Worm (Caenorhabditis elegans) whole organism, young adult: ENCODE measurements around the gene chca-1.

Experiments
- C06A6.2 ChIP-seq: fragments of 200-800 bp; sonication (Bioruptor generic); conservative IDR thresholded peaks from 2 replicates; pipeline ENCODE4 v1.3.6; 2022; ENCODE audit warnings: missing genetic modification characterization, missing compliant biosample characterization
- D2030.7 ChIP-seq: fragments of 200-800 bp; sonication (Bioruptor generic); IDR thresholded peaks from 2 replicates; pipeline ENCODE4 v1.3.6; 2022; ENCODE audit warnings: missing genetic modification reagents, missing genetic modification characterization, missing compliant biosample characterization
- F10E7.11 ChIP-seq: sonication (generic microtip); optimal IDR thresholded peaks from 2 replicates; lab custom pipeline; 2017; ENCODE audit warnings: mild to moderate bottlenecking, missing genetic modification characterization, moderate library complexity, missing compliant biosample characterization
- F33H1.4 ChIP-seq: fragments of 200-800 bp; sonication (Bioruptor generic); IDR thresholded peaks from 2 replicates; pipeline ENCODE4 v1.3.6; 2022; ENCODE audit warnings: missing genetic modification reagents, missing genetic modification characterization, missing compliant biosample characterization
- F39B2.1 ChIP-seq: fragments of 200-800 bp; sonication (Bioruptor generic); IDR thresholded peaks from 2 replicates; pipeline ENCODE4 v1.3.6; 2022; ENCODE audit warnings: missing genetic modification reagents, missing genetic modification characterization, missing compliant biosample characterization
- F55B11.4 ChIP-seq: sonication (generic microtip); optimal IDR thresholded peaks from 2 replicates; lab custom pipeline; 2016; ENCODE audit warnings: missing compliant biosample characterization, missing genetic modification characterization, borderline replicate concordance; ENCODE audit not compliant: insufficient read depth
- T07F8.4 ChIP-seq: sonication (generic microtip); optimal IDR thresholded peaks from 2 replicates; lab custom pipeline; 2016; ENCODE audit warnings: mild to moderate bottlenecking, missing genetic modification characterization, moderate library complexity, missing compliant biosample characterization
- aptf-2 ChIP-seq: fragments of 200-800 bp; sonication (Bioruptor generic); conservative IDR thresholded peaks from 2 replicates; pipeline ENCODE4 v1.3.6; 2022; ENCODE audit warnings: missing genetic modification reagents, missing genetic modification characterization, missing compliant biosample characterization
- atf-7 ChIP-seq: sonication (generic microtip); optimal IDR thresholded peaks from 2 replicates; lab custom pipeline; 2017; ENCODE audit warnings: mild to moderate bottlenecking, missing genetic modification characterization, missing compliant biosample characterization
- attf-5 ChIP-seq: fragments of 200-800 bp; sonication (Bioruptor generic); optimal IDR thresholded peaks from 2 replicates; lab custom pipeline; 2018; ENCODE audit warnings: mild to moderate bottlenecking, missing genetic modification characterization, missing compliant biosample characterization
- bed-1 ChIP-seq: fragments of 200-800 bp; sonication (Bioruptor generic); IDR thresholded peaks from 2 replicates; pipeline ENCODE4 v1.3.6; 2022; ENCODE audit warnings: missing genetic modification reagents, missing genetic modification characterization, missing compliant biosample characterization
- ccch-3 ChIP-seq: fragments of 200-800 bp; sonication (Bioruptor generic); optimal IDR thresholded peaks from 2 replicates; lab custom pipeline; 2018; ENCODE audit warnings: mild to moderate bottlenecking, missing genetic modification characterization, missing compliant biosample characterization
- cebp-1 ChIP-seq, 2 experiments: fragments of 200-800 bp in 1 of 2; sonication (Bioruptor generic) in 1 of 2; sonication (generic microtip) in 1 of 2; IDR thresholded peaks in 1 of 2; optimal IDR thresholded peaks in 1 of 2; 2 replicates each; pipeline versions ENCODE4 v1.3.6 to Lab custom; 2017 to 2022; ENCODE audit warnings: missing compliant biosample characterization in 2 of 2, missing genetic modification characterization in 2 of 2, mild to moderate bottlenecking in 1 of 2, missing genetic modification reagents in 1 of 2, moderate library complexity in 1 of 2
- ceh-40 ChIP-seq: fragments of 200-800 bp; sonication (Bioruptor generic); IDR thresholded peaks from 2 replicates; pipeline ENCODE4 v1.3.6; 2022; ENCODE audit warnings: missing genetic modification characterization, missing compliant biosample characterization
- ceh-58 ChIP-seq: fragments of 200-800 bp; sonication (Bioruptor generic); IDR thresholded peaks from 2 replicates; pipeline ENCODE4 v1.3.6; 2022; ENCODE audit warnings: missing genetic modification characterization, missing compliant biosample characterization
- chd-7 ChIP-seq: sonication (generic microtip); optimal IDR thresholded peaks from 2 replicates; lab custom pipeline; 2016; ENCODE audit warnings: mild to moderate bottlenecking, missing genetic modification characterization, moderate library complexity, missing compliant biosample characterization
- efl-1 ChIP-seq: fragments of 150-350 bp; optimal IDR thresholded peaks from 2 replicates; lab custom pipeline; 2014; ENCODE audit warnings: missing biosample characterization, missing genetic modification reagents, missing genetic modification characterization
- egl-18 ChIP-seq: fragments of 200-800 bp; sonication (Bioruptor generic); IDR thresholded peaks from 2 replicates; pipeline ENCODE4 v1.3.6; 2022; ENCODE audit warnings: missing genetic modification reagents, missing genetic modification characterization, missing compliant biosample characterization
- fkh-3 ChIP-seq: sonication (generic microtip); optimal IDR thresholded peaks from 2 replicates; lab custom pipeline; 2016; ENCODE audit warnings: mild to moderate bottlenecking, missing genetic modification characterization, missing compliant biosample characterization
- hlh-12 ChIP-seq: sonication (generic microtip); optimal IDR thresholded peaks from 2 replicates; lab custom pipeline; 2016; ENCODE audit warnings: missing genetic modification characterization, missing compliant biosample characterization
- hmg-20 ChIP-seq: fragments of 200-800 bp; sonication (Bioruptor generic); IDR thresholded peaks from 2 replicates; pipeline ENCODE4 v1.3.6; 2022; ENCODE audit warnings: missing genetic modification reagents, missing genetic modification characterization, missing compliant biosample characterization
- lin-26 ChIP-seq: fragments of 200-800 bp; sonication (Bioruptor generic); IDR thresholded peaks from 2 replicates; pipeline ENCODE4 v1.3.6; 2022; ENCODE audit warnings: missing genetic modification reagents, missing genetic modification characterization, missing compliant biosample characterization
- lin-35 ChIP-seq, 3 experiments: fragments of 150-350 bp in 2 of 3; sonication (generic microtip) in 1 of 3; optimal IDR thresholded peaks; 2 replicates each; lab custom pipeline; 2014 to 2018; ENCODE audit warnings: missing biosample characterization in 3 of 3, missing genetic modification characterization in 3 of 3, missing genetic modification reagents in 3 of 3
- lir-1 ChIP-seq: fragments of 200-800 bp; sonication (Bioruptor generic); conservative IDR thresholded peaks from 2 replicates; pipeline ENCODE4 v1.3.6; 2022; ENCODE audit warnings: missing genetic modification reagents, missing genetic modification characterization, missing compliant biosample characterization
- mcd-1 ChIP-seq: fragments of 200-800 bp; sonication (Bioruptor generic); IDR thresholded peaks from 2 replicates; pipeline ENCODE4 v1.3.6; 2022; ENCODE audit warnings: missing genetic modification reagents, missing genetic modification characterization, missing compliant biosample characterization
- mel-28 ChIP-seq: sonication (generic microtip); optimal IDR thresholded peaks from 2 replicates; lab custom pipeline; 2016; ENCODE audit warnings: borderline replicate concordance, mild to moderate bottlenecking, missing genetic modification characterization, missing compliant biosample characterization
- nfya-2 ChIP-seq: fragments of 200-800 bp; sonication (Bioruptor generic); IDR thresholded peaks from 2 replicates; pipeline ENCODE4 v1.3.6; 2022; ENCODE audit warnings: missing genetic modification reagents, missing genetic modification characterization, missing compliant biosample characterization
- nhr-80 ChIP-seq: sonication (generic microtip); optimal IDR thresholded peaks from 2 replicates; lab custom pipeline; 2016; ENCODE audit warnings: missing genetic modification characterization, missing compliant biosample characterization
- rec-8 ChIP-seq, 2 experiments: sonication (generic microtip); optimal IDR thresholded peaks; 2 replicates each; lab custom pipeline; 2016; ENCODE audit warnings: mild to moderate bottlenecking in 2 of 2, missing genetic modification characterization in 2 of 2, missing genetic modification reagents in 2 of 2, missing genotype in 2 of 2, missing biosample characterization in 1 of 2, missing compliant biosample characterization in 1 of 2, moderate library complexity in 1 of 2
- somi-1 ChIP-seq: fragments of 200-800 bp; sonication (Bioruptor generic); optimal IDR thresholded peaks from 2 replicates; lab custom pipeline; 2018; ENCODE audit warnings: mild to moderate bottlenecking, missing genetic modification characterization, missing compliant biosample characterization
- sptf-2 ChIP-seq: fragments of 200-800 bp; sonication (Bioruptor generic); optimal IDR thresholded peaks from 2 replicates; lab custom pipeline; 2018; ENCODE audit warnings: mild to moderate bottlenecking, missing genetic modification characterization, missing compliant biosample characterization
- unc-130 ChIP-seq: sonication (generic microtip); optimal IDR thresholded peaks from 2 replicates; lab custom pipeline; 2016; ENCODE audit warnings: missing genetic modification reagents, missing genetic modification characterization, missing compliant biosample characterization
- zim-3 ChIP-seq: sonication (generic microtip); optimal IDR thresholded peaks from 2 replicates; lab custom pipeline; 2017; ENCODE audit warnings: mild to moderate bottlenecking, missing genetic modification characterization, moderate library complexity, missing compliant biosample characterization

chca-1 gene

DNA sequence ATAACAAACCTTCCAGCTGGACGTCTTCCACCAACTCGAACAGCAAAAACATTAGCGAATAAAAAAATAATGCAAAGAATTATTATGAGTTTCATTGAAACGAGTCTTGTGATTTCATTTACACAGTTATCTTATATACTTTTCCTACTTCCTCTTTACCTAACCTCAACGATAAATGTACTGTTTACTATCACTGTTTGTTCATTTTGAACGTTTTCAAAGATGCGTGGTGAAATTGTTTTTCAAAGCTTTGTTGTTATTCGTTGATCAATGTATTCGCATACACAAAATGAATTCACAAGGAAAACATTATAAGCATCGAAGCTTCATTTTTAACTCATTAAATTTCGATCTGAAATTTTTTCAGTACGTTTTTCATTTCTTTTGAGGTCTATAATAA lies 28.9 kb upstream of the chca-1 start, which contains the start of gene W09C2.7:
Gene W09C2.7, minus strand, starts transcription at position 101 of the 400 bp plus-strand sequence.
- TF ChIP-seq aptf-2 (GFP tag; lab: Robert Waterston, UW), result no peak

DNA sequence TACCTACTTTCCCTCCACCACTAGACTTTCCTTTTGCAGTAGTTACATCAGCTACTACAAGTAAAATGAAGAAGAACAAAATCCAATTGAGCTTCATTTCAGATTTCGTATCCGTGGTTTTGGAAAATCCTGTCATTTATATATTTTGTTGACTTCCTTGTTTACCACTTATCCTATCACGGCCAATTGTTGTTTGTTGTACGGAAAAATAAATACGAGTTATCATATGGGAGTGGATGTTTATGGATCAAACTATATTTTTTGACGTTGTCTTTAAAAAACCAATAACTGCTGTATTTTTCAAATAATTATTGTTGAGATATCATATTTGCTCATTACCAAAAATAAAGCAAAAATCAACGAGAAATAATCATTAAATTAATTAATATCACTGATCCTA lies 27.9 kb upstream of the chca-1 start, which contains the start of gene W09C2.9:
Gene W09C2.9, minus strand, starts transcription at position 101 of the 400 bp plus-strand sequence.
- TF ChIP-seq chd-7 (tag; lab: Kevin White, UChicago), result no peak
- no peak for TF ChIP-seq F39B2.1 (GFP tag; lab: Robert Waterston, UW)
- TF ChIP-seq F33H1.4 (GFP tag; lab: Robert Waterston, UW), result no peak
- no peak for TF ChIP-seq rec-8 (tag; optimal IDR thresholded peaks at IDR 0.05; lab: Kevin White, UChicago)
- no peak for TF ChIP-seq mcd-1 (GFP tag; lab: Robert Waterston, UW)
- TF ChIP-seq F10E7.11 (tag; lab: Kevin White, UChicago), result no peak
- no peak for TF ChIP-seq mel-28 (tag; lab: Kevin White, UChicago)
- TF ChIP-seq somi-1 (GFP tag; lab: Kevin White, UChicago), result no peak
- TF ChIP-seq hlh-12 (tag; lab: Kevin White, UChicago), result no peak
- no peak for TF ChIP-seq T07F8.4 (tag; lab: Kevin White, UChicago)
- no peak for TF ChIP-seq lin-26
- no peak for TF ChIP-seq ceh-58 (GFP tag; lab: Robert Waterston, UW)
- TF ChIP-seq egl-18 (GFP tag; lab: Robert Waterston, UW), result no peak
- TF ChIP-seq fkh-3 (tag; lab: Kevin White, UChicago), result no peak
- TF ChIP-seq ccch-3, result no peak
- no peak for TF ChIP-seq zim-3 (tag; lab: Kevin White, UChicago)
- no peak for TF ChIP-seq ceh-40 (GFP tag; lab: Robert Waterston, UW)
- no peak for TF ChIP-seq D2030.7 (GFP tag; lab: Robert Waterston, UW)
- no peak for TF ChIP-seq lin-35 (GFP tag; optimal IDR thresholded peaks at IDR 0.05; lab: Kevin White, UChicago)
- TF ChIP-seq, all 124 proteins: peak for 0

DNA sequence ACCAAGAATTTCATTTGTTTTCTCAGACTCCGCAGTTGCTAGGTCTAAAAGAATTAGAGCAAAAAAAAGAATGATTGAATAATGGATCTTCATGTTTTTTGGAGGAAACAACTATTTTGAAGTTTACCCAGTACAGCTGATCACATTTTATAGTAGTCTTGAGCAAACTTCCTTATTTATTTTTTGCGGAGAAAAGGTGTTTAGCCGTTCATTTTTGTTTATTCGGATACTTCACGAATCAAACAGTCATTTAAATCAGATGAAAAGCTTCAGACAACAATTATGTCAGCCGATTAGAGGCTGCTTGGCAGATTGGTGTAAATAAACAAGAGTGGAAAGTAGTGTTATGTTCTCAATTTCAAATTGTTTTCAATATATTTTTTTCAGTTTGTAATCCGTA lies 26.9 kb upstream of the chca-1 start, which contains the start of gene W09C2.8:
Gene W09C2.8, minus strand, starts transcription at position 101 of the 400 bp plus-strand sequence.
- no peak for TF ChIP-seq hmg-20 (GFP tag; lab: Robert Waterston, UW)
- TF ChIP-seq nfya-2 (GFP tag; lab: Robert Waterston, UW), result no peak
- TF ChIP-seq cebp-1 (GFP tag; IDR thresholded peaks at IDR 0.05; lab: Robert Waterston, UW), result no peak
- no peak for TF ChIP-seq cebp-1 (tag; optimal IDR thresholded peaks at IDR 0.05; lab: Kevin White, UChicago)
- no peak for TF ChIP-seq efl-1 (GFP tag; lab: Kevin White, UChicago)
- TF ChIP-seq sptf-2 (GFP tag; lab: Kevin White, UChicago), result no peak
- TF ChIP-seq hlh-12 (tag; lab: Kevin White, UChicago), result no peak
- no peak for TF ChIP-seq lir-1 (GFP tag; lab: Robert Waterston, UW)
- TF ChIP-seq F55B11.4 (tag; lab: Kevin White, UChicago), result no peak
- TF ChIP-seq atf-7, result no peak
- no peak for TF ChIP-seq F10E7.11 (tag; lab: Kevin White, UChicago)
- TF ChIP-seq C06A6.2 (GFP tag; lab: Robert Waterston, UW), result no peak
- TF ChIP-seq, all 124 proteins: peak for 0

DNA sequence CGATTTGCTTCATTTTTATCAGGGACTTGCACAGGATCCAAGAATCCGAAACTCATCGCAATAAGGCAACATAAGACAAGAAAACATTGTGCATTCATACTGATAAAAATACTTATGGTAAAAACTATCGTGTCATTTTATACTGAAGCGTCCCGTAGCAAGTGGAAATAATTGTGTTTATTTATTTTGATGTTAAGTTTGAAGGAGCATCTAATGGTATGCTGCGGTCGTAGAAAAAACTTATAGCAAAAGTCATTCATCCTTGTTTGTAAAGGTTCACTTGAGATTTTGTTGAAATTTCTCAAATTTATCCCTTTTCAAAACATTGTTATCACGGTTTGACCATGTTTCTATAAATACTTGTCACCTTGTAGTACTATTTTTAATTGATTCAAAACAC lies 26.2 kb upstream of the chca-1 start, which contains the start of gene W09C2.10:
Gene W09C2.10, minus strand, starts transcription at position 101 of the 400 bp plus-strand sequence.
- no peak for TF ChIP-seq somi-1 (GFP tag; lab: Kevin White, UChicago)
- no peak for TF ChIP-seq efl-1 (GFP tag; lab: Kevin White, UChicago)

DNA sequence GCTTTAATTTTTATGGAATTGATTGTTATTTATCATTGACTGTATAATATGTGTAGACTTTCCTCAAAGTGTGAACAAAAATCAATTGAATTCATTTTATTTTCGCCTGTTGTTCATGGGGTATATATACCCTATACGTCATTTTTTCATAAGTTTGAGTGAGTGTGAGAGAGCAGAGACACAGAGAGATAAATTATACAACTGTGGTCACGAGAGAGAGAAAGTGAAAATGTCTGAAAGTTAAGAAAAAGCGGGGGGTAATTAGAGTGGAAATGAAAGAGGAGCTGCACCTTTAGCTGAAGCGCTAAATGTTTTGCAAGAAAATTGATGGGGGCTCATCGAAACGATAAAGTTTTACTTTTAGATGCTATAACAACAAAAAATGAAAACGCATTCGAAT lies 25.4 kb upstream of the chca-1 start:
- TF ChIP-seq attf-5 (GFP tag; lab: Kevin White, UChicago) (peak; percentile 3), unc-130 (GFP tag; lab: Kevin White, UChicago) (no peak), nfya-2 (GFP tag; lab: Robert Waterston, UW) (no peak), bed-1 (GFP tag; lab: Robert Waterston, UW) (no peak), cebp-1 (GFP tag; IDR thresholded peaks at IDR 0.05; lab: Robert Waterston, UW) (no peak), cebp-1 (tag; optimal IDR thresholded peaks at IDR 0.05; lab: Kevin White, UChicago) (peak; percentile 3), nhr-80 (tag; lab: Kevin White, UChicago) (peak; percentile 36)
